Worm (Caenorhabditis elegans) whole organism, early embryonic: Measurements from ENCODE around the gene alh-11.

Experiments
- ama-1 ChIP-seq: fragments of 150-350 bp; optimal IDR thresholded peaks from 2 replicates; lab custom pipeline; 2014
- ceh-36 ChIP-seq: sonication (generic microtip); optimal IDR thresholded peaks from 2 replicates; lab custom pipeline; 2016; ENCODE audit warnings: missing genetic modification characterization, inconsistent platforms, missing compliant biosample characterization
- ets-7 ChIP-seq: sonication (generic microtip); optimal IDR thresholded peaks from 2 replicates; lab custom pipeline; 2016; ENCODE audit warnings: missing genotype, missing genetic modification characterization, missing compliant biosample characterization
- hnd-1 ChIP-seq: sonication (generic microtip); optimal IDR thresholded peaks from 2 replicates; lab custom pipeline; 2016; ENCODE audit warnings: missing genetic modification characterization, missing compliant biosample characterization
- sea-1 ChIP-seq: fragments of 200-800 bp; sonication (Bioruptor generic); conservative IDR thresholded peaks from 2 replicates; pipeline ENCODE4 v1.3.6; 2022; ENCODE audit warnings: missing genetic modification characterization, missing compliant biosample characterization
- tbx-11 ChIP-seq: fragments of 200-800 bp; sonication (Bioruptor generic); IDR thresholded peaks from 2 replicates; pipeline ENCODE4 v1.3.6; 2022; ENCODE audit warnings: missing genetic modification characterization, missing compliant biosample characterization
- tbx-37 ChIP-seq: fragments of 200-800 bp; sonication (Bioruptor generic); conservative IDR thresholded peaks from 2 replicates; pipeline ENCODE4 v1.3.6; 2022; ENCODE audit warnings: missing genetic modification reagents, missing genetic modification characterization, missing compliant biosample characterization

ce11 chrIII:770958-771357, 7.7 kb downstream of the alh-11 start, which contains the start of gene tpst-2:
- TF ChIP-seq tbx-37 (GFP tag; lab: Robert Waterston, UW) (no peak), ceh-36 (no peak), ama-1 (lab: Kevin White, UChicago) (no peak), hnd-1 (tag; lab: Kevin White, UChicago) (no peak), sea-1 (GFP tag; lab: Robert Waterston, UW) (no peak), tbx-11 (GFP tag; lab: Robert Waterston, UW) (no peak), ets-7 (tag; lab: Kevin White, UChicago) (no peak)
